Fruit fly (Drosophila melanogaster) whole organism, embryonic: Measurements from ENCODE around the gene Blm.

Experiments used
- ATbp ChIP-seq: fragments of 200-800 bp; sonication (Bioruptor generic); optimal IDR thresholded peaks from 2 replicates; lab custom pipeline; 2017; ENCODE audit warnings: missing biosample characterization, mild to moderate bottlenecking, missing genetic modification characterization, missing genetic modification reagents
- BtbVII ChIP-seq: fragments of 200-800 bp; sonication (Bioruptor generic); optimal IDR thresholded peaks from 3 replicates; lab custom pipeline; 2017; ENCODE audit warnings: missing biosample characterization, mild to moderate bottlenecking, missing genetic modification characterization
- Bteb2 ChIP-seq: fragments of 200-800 bp; sonication (Bioruptor generic); optimal IDR thresholded peaks from 2 replicates; lab custom pipeline; 2016; ENCODE audit warnings: missing biosample characterization, missing genetic modification characterization
- CG10565 ChIP-seq: fragments of 200-800 bp; sonication (Bioruptor generic); optimal IDR thresholded peaks from 3 replicates; lab custom pipeline; 2016; ENCODE audit warnings: missing biosample characterization, mild to moderate bottlenecking, missing genetic modification characterization
- CG11093 ChIP-seq: fragments of 200-800 bp; sonication (Bioruptor generic); IDR thresholded peaks from 3 replicates; pipeline ENCODE4 v1.3.6; 2022; ENCODE audit warnings: missing biosample characterization, missing genetic modification characterization
- CG11504 ChIP-seq: fragments of 200-800 bp; sonication (Bioruptor generic); optimal IDR thresholded peaks from 3 replicates; lab custom pipeline; 2019; ENCODE audit warnings: missing biosample characterization, mild to moderate bottlenecking, missing genetic modification characterization, moderate library complexity
- CG12299 ChIP-seq: fragments of 200-800 bp; sonication (Bioruptor generic); optimal IDR thresholded peaks from 2 replicates; lab custom pipeline; 2018; ENCODE audit warnings: missing biosample characterization, mild to moderate bottlenecking, missing genetic modification characterization
- CG13775 ChIP-seq: fragments of 200-800 bp; sonication (Bioruptor generic); optimal IDR thresholded peaks from 3 replicates; lab custom pipeline; 2017; ENCODE audit warnings: missing biosample characterization, mild to moderate bottlenecking, missing genetic modification characterization
- CG16779 ChIP-seq: fragments of 200-800 bp; sonication (Bioruptor generic); IDR thresholded peaks from 2 replicates; pipeline ENCODE4 v1.3.6; 2022; ENCODE audit warnings: missing biosample characterization, missing genetic modification characterization
- CG17361 ChIP-seq: fragments of 200-800 bp; sonication (Bioruptor generic); IDR thresholded peaks from 3 replicates; pipeline ENCODE4 v1.3.6; 2022; ENCODE audit warnings: missing biosample characterization, missing genetic modification characterization
- CG17385 ChIP-seq: fragments of 200-800 bp; sonication (Bioruptor generic); optimal IDR thresholded peaks from 3 replicates; lab custom pipeline; 2018; ENCODE audit warnings: missing biosample characterization, mild to moderate bottlenecking, missing genetic modification characterization
- CG18619 ChIP-seq: fragments of 200-800 bp; sonication (Bioruptor generic); optimal IDR thresholded peaks from 3 replicates; lab custom pipeline; 2017; ENCODE audit warnings: missing biosample characterization, mild to moderate bottlenecking, missing genetic modification characterization
- CG18764 ChIP-seq: fragments of 200-800 bp; sonication (Bioruptor generic); optimal IDR thresholded peaks from 3 replicates; lab custom pipeline; 2016; ENCODE audit warnings: missing biosample characterization, missing genetic modification characterization
- CG2712 ChIP-seq: fragments of 200-800 bp; optimal IDR thresholded peaks from 3 replicates; lab custom pipeline; 2019; ENCODE audit warnings: missing biosample characterization, mild to moderate bottlenecking, missing genetic modification characterization, moderate library complexity
- CG2875 ChIP-seq: fragments of 200-800 bp; sonication (Bioruptor generic); optimal IDR thresholded peaks from 2 replicates; lab custom pipeline; 2017; ENCODE audit warnings: missing biosample characterization, mild to moderate bottlenecking, missing genetic modification characterization, missing genetic modification reagents
- CG3726 ChIP-seq: fragments of 200-800 bp; sonication (Bioruptor generic); IDR thresholded peaks from 3 replicates; pipeline ENCODE4, ENCODE4 v1.3.6; 2022; ENCODE audit warnings: missing biosample characterization, missing genetic modification characterization
- CG4328 ChIP-seq: fragments of 200-800 bp; sonication (Bioruptor generic); optimal IDR thresholded peaks from 3 replicates; lab custom pipeline; 2017; ENCODE audit warnings: missing biosample characterization, missing genetic modification reagents, missing genetic modification characterization
- CG4360 ChIP-seq: fragments of 200-800 bp; sonication (Bioruptor generic); IDR thresholded peaks from 2 replicates; pipeline ENCODE4 v1.3.6; 2022; ENCODE audit warnings: missing biosample characterization, missing genetic modification characterization
- CG4820 ChIP-seq: fragments of 200-800 bp; sonication (Bioruptor generic); optimal IDR thresholded peaks from 3 replicates; lab custom pipeline; 2016; ENCODE audit warnings: missing biosample characterization, missing genetic modification characterization
- CG7786 ChIP-seq: fragments of 200-800 bp; sonication (Bioruptor generic); optimal IDR thresholded peaks from 2 replicates; lab custom pipeline; 2016; ENCODE audit warnings: missing biosample characterization, missing genetic modification characterization
- CG8359 ChIP-seq: fragments of 200-800 bp; sonication (Bioruptor generic); optimal IDR thresholded peaks from 2 replicates; lab custom pipeline; 2017; ENCODE audit warnings: missing biosample characterization, mild to moderate bottlenecking, missing genetic modification characterization, borderline replicate concordance
- CTCF ChIP-seq: fragments of 200-800 bp; sonication (Bioruptor generic); optimal IDR thresholded peaks from 2 replicates; lab custom pipeline; 2017; ENCODE audit warnings: missing biosample characterization, mild to moderate bottlenecking, missing genetic modification characterization, moderate library complexity
- CkIIα-i1 ChIP-seq: fragments of 200-800 bp; sonication (Bioruptor generic); IDR thresholded peaks from 2 replicates; pipeline ENCODE4 v1.3.6; 2022; ENCODE audit warnings: missing biosample characterization, missing genetic modification characterization
- Dek ChIP-seq: fragments of 200-800 bp; sonication (Bioruptor generic); optimal IDR thresholded peaks from 3 replicates; lab custom pipeline; 2019; ENCODE audit warnings: missing biosample characterization, mild to moderate bottlenecking, missing genetic modification characterization, moderate library complexity
- Doc2 ChIP-seq: fragments of 200-800 bp; sonication (Bioruptor generic); IDR thresholded peaks from 2 replicates; pipeline ENCODE4 v1.3.6; 2022; ENCODE audit warnings: missing biosample characterization, missing genetic modification characterization
- Gug ChIP-seq: fragments of 200-800 bp; sonication (Bioruptor generic); IDR thresholded peaks from 4 replicates; pipeline ENCODE4 v1.3.6; 2022; ENCODE audit warnings: missing biosample characterization, missing genetic modification characterization
- H15 ChIP-seq: fragments of 200-800 bp; sonication (Bioruptor generic); IDR thresholded peaks from 3 replicates; pipeline ENCODE4 v1.3.6; 2022; ENCODE audit warnings: missing biosample characterization, missing genetic modification characterization
- Ptx1 ChIP-seq: fragments of 200-800 bp; sonication (Bioruptor generic); IDR thresholded peaks from 2 replicates; pipeline ENCODE4 v1.3.6; 2022; ENCODE audit warnings: missing biosample characterization, missing genetic modification characterization
- Sox102F ChIP-seq: fragments of 200-800 bp; sonication (Bioruptor generic); optimal IDR thresholded peaks from 2 replicates; lab custom pipeline; 2018; ENCODE audit warnings: missing biosample characterization, mild to moderate bottlenecking, missing genetic modification characterization, moderate library complexity
- amos ChIP-seq: fragments of 200-800 bp; sonication (Bioruptor generic); IDR thresholded peaks from 2 replicates; pipeline ENCODE4 v1.3.6; 2022; ENCODE audit warnings: missing biosample characterization, missing genetic modification characterization; ENCODE audit not compliant: partially characterized antibody
- ara ChIP-seq: fragments of 200-800 bp; sonication (Bioruptor generic); IDR thresholded peaks from 2 replicates; pipeline ENCODE4 v1.3.6; 2022; ENCODE audit warnings: missing biosample characterization, missing genetic modification characterization
- cad ChIP-seq: fragments of >200 bp; optimal IDR thresholded peaks from 2 replicates; lab custom pipeline; 2017; ENCODE audit warnings: missing biosample characterization, missing genetic modification characterization
- ci ChIP-seq: fragments of 200-800 bp; sonication (Bioruptor generic); IDR thresholded peaks from 3 replicates; pipeline ENCODE4 v1.3.6; 2022; ENCODE audit warnings: missing biosample characterization, missing genetic modification characterization
- dpn ChIP-seq, 2 experiments: fragments of 200-800 bp; sonication (Bioruptor generic); optimal IDR thresholded peaks; 3 replicates each; lab custom pipeline; 2016; ENCODE audit warnings: missing biosample characterization in 2 of 2, missing genetic modification characterization in 2 of 2
- eyg ChIP-seq: fragments of 200-800 bp; sonication (Bioruptor generic); optimal IDR thresholded peaks from 3 replicates; lab custom pipeline; 2016; ENCODE audit warnings: missing biosample characterization, missing genetic modification characterization
- fd102C ChIP-seq: fragments of 200-800 bp; sonication (Bioruptor generic); optimal IDR thresholded peaks from 2 replicates; lab custom pipeline; 2018; ENCODE audit warnings: missing biosample characterization, mild to moderate bottlenecking, missing genetic modification characterization, moderate library complexity
- h ChIP-seq: fragments of >200 bp; optimal IDR thresholded peaks from 2 replicates; lab custom pipeline; 2017
- ken ChIP-seq: fragments of 200-800 bp; sonication (Bioruptor generic); IDR thresholded peaks from 3 replicates; pipeline ENCODE4 v1.3.6; 2022; ENCODE audit warnings: missing biosample characterization, missing genetic modification characterization
- klu ChIP-seq: fragments of 200-800 bp; sonication (Bioruptor generic); IDR thresholded peaks from 2 replicates; pipeline ENCODE4 v1.3.6; 2022; ENCODE audit warnings: missing biosample characterization, missing genetic modification characterization
- lbe ChIP-seq: fragments of 200-800 bp; sonication (Bioruptor generic); optimal IDR thresholded peaks from 2 replicates; lab custom pipeline; 2016; ENCODE audit warnings: missing biosample characterization, mild to moderate bottlenecking, missing genetic modification characterization
- pita ChIP-seq: fragments of 200-800 bp; sonication (Bioruptor generic); optimal IDR thresholded peaks from 2 replicates; lab custom pipeline; 2017; ENCODE audit warnings: missing biosample characterization, mild to moderate bottlenecking, missing genetic modification characterization
- prd ChIP-seq, 3 experiments: fragments of >200 bp in 2 of 3; fragments of 200-800 bp in 1 of 3; sonication (Bioruptor generic) in 1 of 3; optimal IDR thresholded peaks in 2 of 3; IDR thresholded peaks in 1 of 3; 2 replicates in 2 of 3; 3 replicates in 1 of 3; pipeline versions ENCODE4 v1.3.6 to Lab custom; 2017 to 2022; ENCODE audit warnings: missing biosample characterization in 1 of 3, missing genetic modification characterization in 1 of 3
- scrt ChIP-seq: fragments of 200-800 bp; sonication (Bioruptor generic); optimal IDR thresholded peaks from 2 replicates; lab custom pipeline; 2018; ENCODE audit warnings: missing biosample characterization, mild to moderate bottlenecking, missing genetic modification characterization, moderate library complexity
- sob ChIP-seq: fragments of 200-800 bp; sonication (Bioruptor generic); IDR thresholded peaks from 2 replicates; pipeline ENCODE4 v1.3.6; 2022; ENCODE audit warnings: missing biosample characterization, missing genetic modification characterization
- sqz ChIP-seq: fragments of 200-800 bp; sonication (Bioruptor generic); optimal IDR thresholded peaks from 3 replicates; lab custom pipeline; 2018; ENCODE audit warnings: missing biosample characterization, mild to moderate bottlenecking, missing genetic modification characterization
- stwl ChIP-seq: fragments of 200-800 bp; sonication (Bioruptor generic); optimal IDR thresholded peaks from 3 replicates; lab custom pipeline; 2018; ENCODE audit warnings: missing biosample characterization, mild to moderate bottlenecking, missing genetic modification characterization, moderate library complexity
- sug ChIP-seq: fragments of 200-800 bp; optimal IDR thresholded peaks from 2 replicates; lab custom pipeline; 2019; ENCODE audit warnings: missing biosample characterization, mild to moderate bottlenecking, missing genetic modification characterization, moderate library complexity
- tup ChIP-seq: fragments of 200-800 bp; sonication (Bioruptor generic); optimal IDR thresholded peaks from 2 replicates; lab custom pipeline; 2016; ENCODE audit warnings: missing biosample characterization, mild to moderate bottlenecking, missing genetic modification characterization, moderate library complexity
- vvl ChIP-seq: fragments of 200-800 bp; sonication (Bioruptor generic); IDR thresholded peaks from 2 replicates; pipeline ENCODE4 v1.3.6; 2022; ENCODE audit warnings: missing biosample characterization, missing genetic modification characterization
- zen2 ChIP-seq: fragments of 200-800 bp; sonication (Bioruptor generic); IDR thresholded peaks from 3 replicates; pipeline ENCODE4 v1.3.6; 2022; ENCODE audit warnings: missing biosample characterization, missing genetic modification characterization; ENCODE audit not compliant: partially characterized antibody
- zfh1 ChIP-seq: fragments of 200-800 bp; sonication (Bioruptor generic); IDR thresholded peaks from 3 replicates; pipeline ENCODE4 v1.3.6; 2022; ENCODE audit warnings: missing biosample characterization, missing genetic modification characterization

Gene Blm

dm6 chr3R:11780181-11780688 is 38.7 kb upstream of the Blm start (continued):
- TF ChIP-seq CG2875 (GFP tag; lab: Kevin White, UChicago), result peak; percentile 95
- TF ChIP-seq CG13775 (GFP tag; lab: Kevin White, UChicago), result peak; percentile 93
- peak; percentile 96 for TF ChIP-seq vvl (GFP tag; lab: Robert Waterston, UW)
- TF ChIP-seq klu (GFP tag; lab: Robert Waterston, UW), result peak; percentile 59; the same call in 1 of the 2 replicates
- peak; percentile 94 for TF ChIP-seq CG4820 (GFP tag; lab: Kevin White, UChicago)
- peak; percentile 93 for TF ChIP-seq ATbp (GFP tag; lab: Kevin White, UChicago)
- peak; percentile 92 for TF ChIP-seq CG8359 (GFP tag; lab: Kevin White, UChicago)
- TF ChIP-seq Dek (tag; lab: Kevin White, UChicago), result peak; percentile 67
- TF ChIP-seq CG7786 (GFP tag; lab: Kevin White, UChicago), result no peak
- peak; percentile 73 for TF ChIP-seq stwl (tag; lab: Kevin White, UChicago)
- TF ChIP-seq Bteb2, result no peak
- no peak for TF ChIP-seq zen2 (GFP tag; lab: Robert Waterston, UW)
- TF ChIP-seq dpn (GFP tag; optimal IDR thresholded peaks at IDR 0.05; lab: Kevin White, UChicago), result peak; percentile 4 to 86
- peak; percentile 80 for TF ChIP-seq CG12299 (tag; lab: Kevin White, UChicago)
- peak; percentile 88 for TF ChIP-seq CG18764 (GFP tag; lab: Kevin White, UChicago)
- peak; percentile 94 for TF ChIP-seq CG11504
- TF ChIP-seq fd102C (GFP tag; lab: Kevin White, UChicago), result peak; percentile 92
- TF ChIP-seq H15 (GFP tag; lab: Robert Waterston, UW), result peak; percentile 86
- peak; percentile 97 for TF ChIP-seq ara (GFP tag; lab: Robert Waterston, UW)
- TF ChIP-seq CG4360 (GFP tag; lab: Robert Waterston, UW), result peak; percentile 70
- TF ChIP-seq CG18619 (GFP tag; lab: Kevin White, UChicago), result peak; percentile 87
- TF ChIP-seq cad (GFP tag; lab: Kevin White, UChicago), result no peak
- no peak for TF ChIP-seq eyg
- no peak for TF ChIP-seq amos
- peak; percentile 84 for TF ChIP-seq CG11093 (GFP tag; lab: Robert Waterston, UW)
- TF ChIP-seq sqz (GFP tag; lab: Kevin White, UChicago), result peak; percentile 94
- peak; percentile 52 for TF ChIP-seq sug (tag; lab: Kevin White, UChicago)
- no peak for TF ChIP-seq h (lab: Kevin White, UChicago)
- TF ChIP-seq scrt (GFP tag; lab: Kevin White, UChicago), result peak; percentile 73
- no peak for TF ChIP-seq pita (GFP tag; lab: Kevin White, UChicago)
- TF ChIP-seq CG10565, result peak; percentile 48
- TF ChIP-seq CG2712 (tag; lab: Kevin White, UChicago), result peak; percentile 99
- TF ChIP-seq Gug (GFP tag; lab: Robert Waterston, UW), result peak; percentile 87
- no peak for TF ChIP-seq prd (optimal IDR thresholded peaks at IDR 0.05; lab: Kevin White, UChicago)
- TF ChIP-seq prd (GFP tag; IDR thresholded peaks at IDR 0.05; lab: Robert Waterston, UW), result peak; percentile 93
- peak; percentile 85 for TF ChIP-seq CG17385 (GFP tag; lab: Kevin White, UChicago)
- TF ChIP-seq CTCF (GFP tag; lab: Kevin White, UChicago), result peak; percentile 42
- TF ChIP-seq tup, result no peak
- TF ChIP-seq Sox102F (GFP tag; lab: Kevin White, UChicago), result peak; percentile 96
- peak; percentile 94 for TF ChIP-seq ci
- TF ChIP-seq BtbVII, result peak; percentile 62
- no peak for TF ChIP-seq CG16779
- TF ChIP-seq sob, result peak; percentile 74
- TF ChIP-seq ken (GFP tag; lab: Robert Waterston, UW), result peak; percentile 84
- TF ChIP-seq Ptx1 (GFP tag; lab: Robert Waterston, UW), result peak; percentile 85
- no peak for TF ChIP-seq CkIIα-i1 (GFP tag; lab: Robert Waterston, UW)
- TF ChIP-seq CG4328, result peak; percentile 65
- TF ChIP-seq lbe, result peak; percentile 84
- TF ChIP-seq Doc2 (GFP tag; lab: Robert Waterston, UW), result no peak
- peak; percentile 96 for TF ChIP-seq zfh1 (GFP tag; lab: Robert Waterston, UW)
- TF ChIP-seq CG3726 (GFP tag; lab: Robert Waterston, UW), result peak; percentile 85; the same call in 2 of the 3 replicates
- peak; percentile 98 for TF ChIP-seq CG17361
